Worm (Caenorhabditis elegans): Measurements from ENCODE around the gene ttr-38.

DNA sequence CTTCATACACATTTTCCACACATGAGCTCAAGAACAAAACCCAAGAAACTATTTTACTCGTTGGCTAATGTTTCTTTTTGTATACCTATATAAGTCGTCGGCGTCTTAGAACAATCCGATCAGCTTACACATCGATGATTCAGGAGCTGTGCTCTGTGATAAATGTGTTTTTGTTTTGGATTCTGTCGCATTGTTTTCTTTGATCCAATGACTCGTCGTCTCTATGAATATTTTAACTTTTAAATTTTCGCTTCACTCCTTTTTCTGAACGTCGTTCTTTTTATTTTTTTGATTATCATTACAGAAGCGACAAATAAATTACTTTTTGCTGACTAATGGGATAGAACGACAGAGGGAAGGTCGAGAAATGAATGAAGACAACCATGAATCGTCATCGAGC is 23.0 kb downstream of the ttr-38 start, which contains the start of gene B0416.3:
- TF ChIP-seq him-1 (tag; optimal IDR thresholded peaks at IDR 0.05) (no peak), dao-5 (tag; optimal IDR thresholded peaks at IDR 0.05) (no peak)
